Worm (Caenorhabditis elegans) whole organism, L1 larva: ENCODE results near the gene fbxa-206.

Experiments
- aha-1 ChIP-seq: fragments of 150-350 bp; optimal IDR thresholded peaks from 2 replicates; lab custom pipeline; 2014; ENCODE audit warnings: missing biosample characterization, missing genetic modification characterization
- dpl-1 ChIP-seq, 3 experiments: fragments of 150-350 bp in 2 of 3; sonication (generic microtip) in 1 of 3; optimal IDR thresholded peaks; 2 replicates each; lab custom pipeline; 2014 to 2017; ENCODE audit warnings: missing biosample characterization in 3 of 3, missing genetic modification characterization in 3 of 3, missing genetic modification reagents in 3 of 3
- ets-5 ChIP-seq: fragments of 200-800 bp; sonication (Bioruptor generic); IDR thresholded peaks from 2 replicates; pipeline ENCODE4 v1.3.6; 2022; ENCODE audit warnings: missing genetic modification characterization, missing compliant biosample characterization
- fkh-10 ChIP-seq: sonication (generic microtip); optimal IDR thresholded peaks from 2 replicates; lab custom pipeline; 2017; ENCODE audit warnings: missing biosample characterization, missing genetic modification reagents, missing genetic modification characterization
- lin-14 ChIP-seq: fragments of 200-800 bp; sonication (Bioruptor generic); optimal IDR thresholded peaks from 2 replicates; lab custom pipeline; 2018; ENCODE audit warnings: mild to moderate bottlenecking, missing genetic modification characterization, moderate library complexity, missing compliant biosample characterization
- lin-39 ChIP-seq: fragments of 150-350 bp; optimal IDR thresholded peaks from 2 replicates; lab custom pipeline; 2014; ENCODE audit warnings: missing biosample characterization, missing genetic modification reagents, missing genetic modification characterization
- mdl-1 ChIP-seq, 2 experiments: fragments of 150-350 bp; optimal IDR thresholded peaks; 2 replicates each; lab custom pipeline; 2014 to 2017; ENCODE audit warnings: missing biosample characterization in 2 of 2, missing genetic modification characterization in 2 of 2, inconsistent platforms in 1 of 2
- nhr-12 ChIP-seq: sonication (generic microtip); optimal IDR thresholded peaks from 2 replicates; lab custom pipeline; 2017; ENCODE audit warnings: missing biosample characterization, missing genetic modification characterization
- sptf-1 ChIP-seq: fragments of 150-350 bp; optimal IDR thresholded peaks from 2 replicates; lab custom pipeline; 2014; ENCODE audit warnings: missing biosample characterization, missing genetic modification characterization
- unc-130 ChIP-seq: fragments of 150-350 bp; optimal IDR thresholded peaks from 2 replicates; lab custom pipeline; 2017; ENCODE audit warnings: missing biosample characterization, missing genetic modification characterization, inconsistent platforms
- ztf-11 ChIP-seq, 2 experiments: sonication (generic microtip); optimal IDR thresholded peaks; 2 replicates each; lab custom pipeline; 2016 to 2017; ENCODE audit warnings: missing genetic modification characterization in 2 of 2, missing biosample characterization in 1 of 2, missing compliant biosample characterization in 1 of 2

- TF ChIP-seq ztf-11 (tag; optimal IDR thresholded peaks at IDR 0.05; lab: Kevin White, UChicago) (no peak), fkh-10 (GFP tag; lab: Kevin White, UChicago) (no peak), unc-130 (tag; lab: Kevin White, UChicago) (no peak), ets-5 (GFP tag; lab: Robert Waterston, UW) (no peak), lin-39 (tag; lab: Kevin White, UChicago) (no peak), dpl-1 (GFP tag; optimal IDR thresholded peaks at IDR 0.05; lab: Kevin White, UChicago) (no peak), lin-14 (GFP tag; lab: Kevin White, UChicago) (no peak), mdl-1 (tag; optimal IDR thresholded peaks at IDR 0.05; lab: Kevin White, UChicago) (no peak), aha-1 (tag; lab: Kevin White, UChicago) (no peak), sptf-1 (tag; lab: Kevin White, UChicago) (no peak), nhr-12 (no peak)
Observed at ce11 chrV:16871387-16871786, 46.9 kb downstream of the fbxa-206 start, which contains the start of gene thn-4.
